Fruit fly (Drosophila melanogaster) whole organism, embryonic: Measurements from ENCODE around the gene CG13114.

Experiments
- ATbp ChIP-seq: fragments of 200-800 bp; sonication (Bioruptor generic); optimal IDR thresholded peaks from 2 replicates; lab custom pipeline; 2017; ENCODE audit warnings: missing biosample characterization, mild to moderate bottlenecking, missing genetic modification characterization, missing genetic modification reagents
- Abd-B ChIP-seq: fragments of 200-800 bp; sonication (Bioruptor generic); optimal IDR thresholded peaks from 2 replicates; lab custom pipeline; 2018; ENCODE audit warnings: missing biosample characterization, mild to moderate bottlenecking, missing genetic modification characterization, moderate library complexity
- Adf1 ChIP-seq: fragments of 200-800 bp; sonication (Bioruptor generic); IDR thresholded peaks from 2 replicates; pipeline ENCODE4 v1.3.6; 2022; ENCODE audit warnings: missing biosample characterization, missing genetic modification characterization
- B-H1 ChIP-seq: fragments of 200-800 bp; sonication (Bioruptor generic); IDR thresholded peaks from 3 replicates; pipeline ENCODE4 v1.3.6; 2022; ENCODE audit warnings: missing biosample characterization, missing genetic modification characterization
- BtbVII ChIP-seq: fragments of 200-800 bp; sonication (Bioruptor generic); optimal IDR thresholded peaks from 3 replicates; lab custom pipeline; 2017; ENCODE audit warnings: missing biosample characterization, mild to moderate bottlenecking, missing genetic modification characterization
- C15 ChIP-seq: fragments of 200-800 bp; sonication (Bioruptor generic); IDR thresholded peaks from 3 replicates; pipeline ENCODE4 v1.3.6; 2022; ENCODE audit warnings: missing biosample characterization, missing genetic modification characterization
- CG10431 ChIP-seq: fragments of 200-800 bp; sonication (Bioruptor generic); optimal IDR thresholded peaks from 3 replicates; lab custom pipeline; 2018; ENCODE audit warnings: missing biosample characterization, mild to moderate bottlenecking, missing genetic modification characterization
- CG10959 ChIP-seq: fragments of 200-800 bp; sonication (Bioruptor generic); IDR thresholded peaks from 2 replicates; pipeline ENCODE4 v1.3.6; 2022; ENCODE audit warnings: missing biosample characterization, missing genetic modification characterization
- CG11723 ChIP-seq: fragments of 200-800 bp; sonication (Bioruptor generic); optimal IDR thresholded peaks from 2 replicates; lab custom pipeline; 2017; ENCODE audit warnings: missing biosample characterization, mild to moderate bottlenecking, missing genetic modification characterization
- CG12299 ChIP-seq: fragments of 200-800 bp; sonication (Bioruptor generic); optimal IDR thresholded peaks from 2 replicates; lab custom pipeline; 2018; ENCODE audit warnings: missing biosample characterization, mild to moderate bottlenecking, missing genetic modification characterization
- CG12744 ChIP-seq: fragments of 200-800 bp; sonication (Bioruptor generic); optimal IDR thresholded peaks from 2 replicates; lab custom pipeline; 2016; ENCODE audit warnings: missing biosample characterization, missing genetic modification characterization
- CG12769 ChIP-seq: fragments of 200-800 bp; sonication (Bioruptor generic); optimal IDR thresholded peaks from 2 replicates; lab custom pipeline; 2019; ENCODE audit warnings: missing biosample characterization, mild to moderate bottlenecking, missing genetic modification characterization, moderate library complexity
- CG13296 ChIP-seq: fragments of 200-800 bp; sonication (Bioruptor generic); optimal IDR thresholded peaks from 3 replicates; lab custom pipeline; 2018; ENCODE audit warnings: missing biosample characterization, mild to moderate bottlenecking, missing genetic modification characterization
- CG13775 ChIP-seq: fragments of 200-800 bp; sonication (Bioruptor generic); optimal IDR thresholded peaks from 3 replicates; lab custom pipeline; 2017; ENCODE audit warnings: missing biosample characterization, mild to moderate bottlenecking, missing genetic modification characterization
- CG14050 ChIP-seq: fragments of 200-800 bp; sonication (Bioruptor generic); IDR thresholded peaks from 3 replicates; pipeline ENCODE4 v1.3.6; 2022; ENCODE audit warnings: missing biosample characterization, missing genetic modification characterization
- CG14667 ChIP-seq: fragments of 200-800 bp; sonication (Bioruptor generic); IDR thresholded peaks from 2 replicates; pipeline ENCODE4 v1.3.6; 2022; ENCODE audit warnings: missing biosample characterization, missing genetic modification characterization
- CG15011 ChIP-seq: fragments of 200-800 bp; sonication (Bioruptor generic); optimal IDR thresholded peaks from 3 replicates; lab custom pipeline; 2018; ENCODE audit warnings: missing biosample characterization, mild to moderate bottlenecking, missing genetic modification characterization
- CG15479 ChIP-seq: fragments of 200-800 bp; sonication (Bioruptor generic); optimal IDR thresholded peaks from 3 replicates; lab custom pipeline; 2019; ENCODE audit warnings: missing biosample characterization, mild to moderate bottlenecking, missing genetic modification characterization, moderate library complexity
- CG18619 ChIP-seq: fragments of 200-800 bp; sonication (Bioruptor generic); optimal IDR thresholded peaks from 3 replicates; lab custom pipeline; 2017; ENCODE audit warnings: missing biosample characterization, mild to moderate bottlenecking, missing genetic modification characterization
- CG2202 ChIP-seq: fragments of 200-800 bp; sonication (Bioruptor generic); optimal IDR thresholded peaks from 2 replicates; lab custom pipeline; 2018; ENCODE audit warnings: missing biosample characterization, mild to moderate bottlenecking, missing genetic modification characterization
- CG2712 ChIP-seq: fragments of 200-800 bp; optimal IDR thresholded peaks from 3 replicates; lab custom pipeline; 2019; ENCODE audit warnings: missing biosample characterization, mild to moderate bottlenecking, missing genetic modification characterization, moderate library complexity
- CG32532 ChIP-seq: fragments of 200-800 bp; sonication (Bioruptor generic); IDR thresholded peaks from 2 replicates; pipeline ENCODE4 v1.3.6; 2022; ENCODE audit warnings: missing biosample characterization, missing genetic modification characterization
- CG6854 ChIP-seq: fragments of 200-800 bp; sonication (Bioruptor generic); optimal IDR thresholded peaks from 3 replicates; lab custom pipeline; 2017; ENCODE audit warnings: missing biosample characterization, mild to moderate bottlenecking, missing genetic modification characterization
- CG8089 ChIP-seq: fragments of 200-800 bp; sonication (Bioruptor generic); optimal IDR thresholded peaks from 3 replicates; lab custom pipeline; 2016; ENCODE audit warnings: missing biosample characterization, missing genetic modification characterization
- CG9727 ChIP-seq: fragments of 200-800 bp; sonication (Bioruptor generic); optimal IDR thresholded peaks from 3 replicates; lab custom pipeline; 2017; ENCODE audit warnings: missing biosample characterization, mild to moderate bottlenecking, missing genetic modification characterization
- CG9932 ChIP-seq: fragments of 200-800 bp; sonication (Bioruptor generic); IDR thresholded peaks from 2 replicates; pipeline ENCODE4 v1.3.6; 2022; ENCODE audit warnings: missing biosample characterization, missing genetic modification characterization
- D19A ChIP-seq: fragments of 200-800 bp; optimal IDR thresholded peaks from 3 replicates; lab custom pipeline; 2019; ENCODE audit warnings: missing biosample characterization, mild to moderate bottlenecking, missing genetic modification characterization, moderate library complexity
- Dad ChIP-seq: fragments of 200-800 bp; sonication (Bioruptor generic); optimal IDR thresholded peaks from 3 replicates; lab custom pipeline; 2016; ENCODE audit warnings: missing biosample characterization, missing genetic modification characterization
- Dip2 ChIP-seq: fragments of 200-800 bp; sonication (Bioruptor generic); IDR thresholded peaks from 2 replicates; pipeline ENCODE4 v1.3.6; 2022; ENCODE audit warnings: missing biosample characterization, missing genetic modification characterization
- Dip3 ChIP-seq: fragments of 200-800 bp; sonication (Bioruptor generic); optimal IDR thresholded peaks from 3 replicates; lab custom pipeline; 2016; ENCODE audit warnings: missing biosample characterization, missing genetic modification characterization
- MBD-R2 ChIP-seq: fragments of 200-800 bp; sonication (Bioruptor generic); IDR thresholded peaks from 2 replicates; pipeline ENCODE4 v1.3.6; 2022; ENCODE audit warnings: missing biosample characterization, missing genetic modification characterization
- NFAT ChIP-seq: fragments of 200-800 bp; sonication (Bioruptor generic); IDR thresholded peaks from 2 replicates; pipeline ENCODE4 v1.3.6; 2022; ENCODE audit warnings: missing biosample characterization, missing genetic modification characterization
- Rx ChIP-seq: fragments of 200-800 bp; sonication (Bioruptor generic); IDR thresholded peaks from 2 replicates; pipeline ENCODE4 v1.3.6; 2022; ENCODE audit warnings: missing biosample characterization, missing genetic modification characterization
- Side ChIP-seq: fragments of 200-800 bp; sonication (Bioruptor generic); optimal IDR thresholded peaks from 2 replicates; lab custom pipeline; 2016; ENCODE audit warnings: missing biosample characterization, missing genetic modification characterization
- Sox102F ChIP-seq: fragments of 200-800 bp; sonication (Bioruptor generic); optimal IDR thresholded peaks from 2 replicates; lab custom pipeline; 2018; ENCODE audit warnings: missing biosample characterization, mild to moderate bottlenecking, missing genetic modification characterization, moderate library complexity
- Sry-β ChIP-seq: fragments of 200-800 bp; sonication (Bioruptor generic); optimal IDR thresholded peaks from 2 replicates; lab custom pipeline; 2018; ENCODE audit warnings: missing biosample characterization, mild to moderate bottlenecking, missing genetic modification characterization, moderate library complexity
- Taf1 ChIP-seq: fragments of 200-800 bp; sonication (Bioruptor generic); IDR thresholded peaks from 2 replicates; pipeline ENCODE4 v1.3.6; 2022; ENCODE audit warnings: missing biosample characterization, missing genetic modification characterization
- ci ChIP-seq: fragments of 200-800 bp; sonication (Bioruptor generic); IDR thresholded peaks from 3 replicates; pipeline ENCODE4 v1.3.6; 2022; ENCODE audit warnings: missing biosample characterization, missing genetic modification characterization
- cwo ChIP-seq: fragments of 200-800 bp; sonication (Bioruptor generic); optimal IDR thresholded peaks from 3 replicates; lab custom pipeline; 2017; ENCODE audit warnings: missing biosample characterization, missing genetic modification characterization, mild to moderate bottlenecking, moderate library complexity, missing genetic modification reagents
- disco-r ChIP-seq: fragments of 200-800 bp; sonication (Bioruptor generic); optimal IDR thresholded peaks from 2 replicates; lab custom pipeline; 2016; ENCODE audit warnings: missing biosample characterization, missing genetic modification characterization
- esg ChIP-seq: fragments of 200-800 bp; sonication (Bioruptor generic); conservative IDR thresholded peaks from 2 replicates; pipeline ENCODE4 v1.3.6; 2022; ENCODE audit warnings: missing biosample characterization, missing genetic modification characterization
- fd102C ChIP-seq: fragments of 200-800 bp; sonication (Bioruptor generic); optimal IDR thresholded peaks from 2 replicates; lab custom pipeline; 2018; ENCODE audit warnings: missing biosample characterization, mild to moderate bottlenecking, missing genetic modification characterization, moderate library complexity
- gem ChIP-seq: fragments of 200-800 bp; sonication (Bioruptor generic); optimal IDR thresholded peaks from 2 replicates; lab custom pipeline; 2019; ENCODE audit warnings: missing biosample characterization, mild to moderate bottlenecking, missing genetic modification characterization, moderate library complexity
- gro ChIP-seq: fragments of 200-800 bp; sonication (Bioruptor generic); optimal IDR thresholded peaks from 2 replicates; lab custom pipeline; 2016; ENCODE audit warnings: missing biosample characterization, missing genetic modification characterization
- jing ChIP-seq: fragments of 200-800 bp; sonication (Bioruptor generic); optimal IDR thresholded peaks from 2 replicates; lab custom pipeline; 2018; ENCODE audit warnings: missing biosample characterization, mild to moderate bottlenecking, missing genetic modification characterization
- scrt ChIP-seq: fragments of 200-800 bp; sonication (Bioruptor generic); optimal IDR thresholded peaks from 2 replicates; lab custom pipeline; 2018; ENCODE audit warnings: missing biosample characterization, mild to moderate bottlenecking, missing genetic modification characterization, moderate library complexity
- slou ChIP-seq: fragments of 200-800 bp; sonication (Bioruptor generic); optimal IDR thresholded peaks from 3 replicates; lab custom pipeline; 2016; ENCODE audit warnings: missing biosample characterization, missing genetic modification characterization
- sqz ChIP-seq: fragments of 200-800 bp; sonication (Bioruptor generic); optimal IDR thresholded peaks from 3 replicates; lab custom pipeline; 2018; ENCODE audit warnings: missing biosample characterization, mild to moderate bottlenecking, missing genetic modification characterization
- stwl ChIP-seq: fragments of 200-800 bp; sonication (Bioruptor generic); optimal IDR thresholded peaks from 3 replicates; lab custom pipeline; 2018; ENCODE audit warnings: missing biosample characterization, mild to moderate bottlenecking, missing genetic modification characterization, moderate library complexity
- trh ChIP-seq: fragments of 200-800 bp; sonication (Bioruptor generic); optimal IDR thresholded peaks from 2 replicates; lab custom pipeline; 2016; ENCODE audit warnings: missing biosample characterization, missing genetic modification characterization
- usp ChIP-seq: fragments of >200 bp; optimal IDR thresholded peaks from 2 replicates; lab custom pipeline; 2017; ENCODE audit warnings: missing biosample characterization, missing genetic modification characterization

CG13114 gene

DNA sequence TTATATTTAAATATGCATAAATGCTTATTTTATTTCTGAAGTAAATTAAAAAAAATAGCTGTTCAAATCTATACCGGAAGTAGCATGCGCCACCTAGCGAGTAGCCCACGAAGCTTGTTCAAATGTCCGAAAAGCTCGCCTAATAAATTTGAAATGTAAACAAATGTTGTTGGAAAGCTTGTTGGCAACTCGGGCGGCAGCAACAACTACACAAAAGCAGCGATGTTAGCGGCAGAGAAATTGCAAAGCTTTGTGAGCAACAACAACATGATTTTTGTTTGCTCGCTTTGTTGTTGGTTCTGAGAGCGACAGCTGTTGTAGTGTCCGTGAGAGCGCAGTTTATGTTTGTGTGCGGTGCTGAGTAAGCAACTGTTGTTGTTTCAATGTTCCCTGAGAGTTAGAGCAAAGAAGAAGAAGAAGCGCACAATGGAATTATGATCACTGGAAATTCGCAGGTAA is 21.8 kb downstream of the CG13114 start (continued):
- peak; percentile 99 for TF ChIP-seq CG12299 (tag; lab: Kevin White, UChicago)
- peak; percentile 98 for TF ChIP-seq NFAT (GFP tag; lab: Robert Waterston, UW)
- peak; percentile 89 for TF ChIP-seq fd102C
- TF ChIP-seq CG12769 = peak; percentile 90
- TF ChIP-seq CG12744 = peak; percentile 95
- peak; percentile 99 for TF ChIP-seq sqz
- peak; percentile 92 for TF ChIP-seq Dip3 (GFP tag; lab: Kevin White, UChicago)
- TF ChIP-seq CG6854 (GFP tag; lab: Kevin White, UChicago) = peak; percentile 99
- peak; percentile 78 for TF ChIP-seq Abd-B
- peak; percentile 97 for TF ChIP-seq Side
- peak; percentile 99 for TF ChIP-seq CG10431
- no peak for TF ChIP-seq Dip2 (GFP tag; lab: Robert Waterston, UW)
- TF ChIP-seq slou = peak; percentile 97
- TF ChIP-seq BtbVII (GFP tag; lab: Kevin White, UChicago) = peak; percentile 100
- peak; percentile 22 for TF ChIP-seq CG15479 (GFP tag; lab: Kevin White, UChicago)
- peak; percentile 100 for TF ChIP-seq ATbp (GFP tag; lab: Kevin White, UChicago)
- TF ChIP-seq CG8089 (GFP tag; lab: Kevin White, UChicago) = peak; percentile 94
- peak; percentile 93 for TF ChIP-seq CG2712 (tag; lab: Kevin White, UChicago)
- TF ChIP-seq B-H1 (GFP tag; lab: Robert Waterston, UW) = peak; percentile 90; the same call in 2 of the 3 replicates
- peak; percentile 95 for TF ChIP-seq CG14050
- peak; percentile 84 for TF ChIP-seq MBD-R2 (GFP tag; lab: Robert Waterston, UW)
- TF ChIP-seq Sox102F (GFP tag; lab: Kevin White, UChicago) = peak; percentile 96
- TF ChIP-seq CG15011 (GFP tag; lab: Kevin White, UChicago) = peak; percentile 99
- peak; percentile 57; the same call in 1 of the 2 replicates for TF ChIP-seq CG14667
- TF ChIP-seq Taf1 (GFP tag; lab: Robert Waterston, UW) = peak; percentile 70
- TF ChIP-seq stwl = peak; percentile 69
- TF ChIP-seq gro (GFP tag; lab: Kevin White, UChicago) = peak; percentile 98
- peak; percentile 85 for TF ChIP-seq CG9932 (GFP tag; lab: Robert Waterston, UW)
- TF ChIP-seq CG18619 (GFP tag; lab: Kevin White, UChicago) = peak; percentile 99
- TF ChIP-seq ci (GFP tag; lab: Robert Waterston, UW) = peak; percentile 100
- TF ChIP-seq CG2202 (tag; lab: Kevin White, UChicago) = peak; percentile 94
- TF ChIP-seq CG9727 (GFP tag; lab: Kevin White, UChicago) = peak; percentile 96
- TF ChIP-seq scrt (GFP tag; lab: Kevin White, UChicago) = peak; percentile 99
- TF ChIP-seq usp = no peak
- TF ChIP-seq trh (GFP tag; lab: Kevin White, UChicago) = peak; percentile 96
- TF ChIP-seq CG32532 (GFP tag; lab: Robert Waterston, UW) = peak; percentile 98
- peak; percentile 96 for TF ChIP-seq CG13775 (GFP tag; lab: Kevin White, UChicago)
- TF ChIP-seq Adf1 = peak; percentile 95
- peak; percentile 89 for TF ChIP-seq gem (tag; lab: Kevin White, UChicago)
- TF ChIP-seq jing (GFP tag; lab: Kevin White, UChicago) = peak; percentile 86
- peak; percentile 96 for TF ChIP-seq Dad (GFP tag; lab: Kevin White, UChicago)
- peak; percentile 72 for TF ChIP-seq CG10959
- peak; percentile 64 for TF ChIP-seq esg (GFP tag; lab: Robert Waterston, UW)
- peak; percentile 100 for TF ChIP-seq CG13296
- TF ChIP-seq Sry-β (GFP tag; lab: Kevin White, UChicago) = peak; percentile 81
- peak; percentile 97 for TF ChIP-seq disco-r
- peak; percentile 94 for TF ChIP-seq cwo (GFP tag; lab: Kevin White, UChicago)
- TF ChIP-seq D19A = peak; percentile 89
- peak; percentile 99 for TF ChIP-seq CG11723 (GFP tag; lab: Kevin White, UChicago)
- TF ChIP-seq Rx (GFP tag; lab: Robert Waterston, UW) = peak; percentile 95
- peak; percentile 95 for TF ChIP-seq C15 (GFP tag; lab: Robert Waterston, UW)
